Worm (Caenorhabditis elegans): Measurements from ENCODE around the gene aipr-1.

ce11 chrII:6630811-6631210 is 36.8 kb upstream of the aipr-1 start, which contains the start of gene T19D12.4:
- TF ChIP-seq chd-7 (tag; optimal IDR thresholded peaks at IDR 0.05) (no peak), snpc-4 (GFP tag; optimal IDR thresholded peaks at IDR 0.05) (no peak), snpc-4 (tag; optimal IDR thresholded peaks at IDR 0.05) (no peak), nfya-2 (GFP tag; IDR thresholded peaks at IDR 0.05) (no peak), efl-1 (GFP tag; optimal IDR thresholded peaks at IDR 0.05) (no peak), akir-1 (GFP tag; optimal IDR thresholded peaks at IDR 0.05) (no peak), nfyb-1 (GFP tag; IDR thresholded peaks at IDR 0.05) (no peak), tlf-1 (GFP tag; optimal IDR thresholded peaks at IDR 0.05) (no peak), lin-35 (GFP tag; optimal IDR thresholded peaks at IDR 0.05) (no peak), C06A6.2 (GFP tag; conservative IDR thresholded peaks at IDR 0.05) (no peak), ztf-26 (tag; optimal IDR thresholded peaks at IDR 0.05) (no peak), pbrm-1 (GFP tag; IDR thresholded peaks at IDR 0.05) (no peak), rpc-1 (optimal IDR thresholded peaks at IDR 0.05) (no peak), rpc-1 (tag; optimal IDR thresholded peaks at IDR 0.05) (no peak), ama-1 (optimal IDR thresholded peaks at IDR 0.05) (no peak), ama-1 (GFP tag; optimal IDR thresholded peaks at IDR 0.05) (no peak), F23B12.7 (tag; optimal IDR thresholded peaks at IDR 0.05; ENCODE audit: insufficient read depth) (no peak)

All from whole organism, young adult.